Worm (Caenorhabditis elegans) whole organism, late embryonic: ENCODE results near the gene W01B6.3.

Experiments used
- F13H6.1 ChIP-seq: sonication (generic microtip); optimal IDR thresholded peaks from 2 replicates; lab custom pipeline; 2016; ENCODE audit warnings: missing genetic modification characterization, missing compliant biosample characterization
- ama-1 ChIP-seq: fragments of 150-350 bp; optimal IDR thresholded peaks from 2 replicates; lab custom pipeline; 2014
- ceh-9 ChIP-seq: sonication (generic microtip); optimal IDR thresholded peaks from 2 replicates; lab custom pipeline; 2016; ENCODE audit warnings: mild to moderate bottlenecking, missing genetic modification characterization, inconsistent platforms, missing compliant biosample characterization
- che-1 ChIP-seq: sonication (generic microtip); optimal IDR thresholded peaks from 2 replicates; lab custom pipeline; 2016; ENCODE audit warnings: mild to moderate bottlenecking, missing genetic modification characterization, missing compliant biosample characterization
- hlh-30 ChIP-seq: sonication (generic microtip); optimal IDR thresholded peaks from 2 replicates; lab custom pipeline; 2017; ENCODE audit warnings: antibody characterized with exemption, missing genetic modification characterization, missing compliant biosample characterization; ENCODE audit not compliant: insufficient read depth
- mec-3 ChIP-seq: sonication (generic microtip); optimal IDR thresholded peaks from 2 replicates; lab custom pipeline; 2016; ENCODE audit warnings: borderline replicate concordance, missing genetic modification characterization, missing compliant biosample characterization
- nfya-1 ChIP-seq: sonication (generic microtip); optimal IDR thresholded peaks from 2 replicates; lab custom pipeline; 2017; ENCODE audit warnings: missing genetic modification characterization, mild to moderate bottlenecking, missing compliant biosample characterization, antibody characterized with exemption, moderate library complexity

DNA sequence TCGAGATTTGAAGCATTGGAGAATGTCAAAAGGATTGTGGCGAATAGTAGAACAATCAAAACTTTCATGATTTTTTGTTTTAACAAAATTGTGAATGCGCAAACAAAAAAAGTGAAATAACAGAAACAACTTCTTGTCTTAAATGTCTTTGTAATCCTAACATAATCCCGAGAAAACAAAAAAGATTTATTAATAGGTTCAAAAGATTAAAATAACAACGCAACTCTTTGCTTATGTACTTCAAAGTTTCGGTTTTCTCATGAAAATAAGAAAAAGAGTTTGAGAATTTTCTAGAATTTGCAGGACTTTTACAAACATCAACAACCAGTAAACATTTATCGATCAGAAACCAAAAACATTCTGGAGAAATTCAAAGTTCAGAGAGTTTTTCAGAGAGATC, 17.4 kb upstream of the W01B6.3 start, which contains the start of gene ttr-39:
- TF ChIP-seq F13H6.1 (tag; lab: Kevin White, UChicago) (no peak), che-1 (tag; lab: Kevin White, UChicago) (no peak), ceh-9 (tag; lab: Kevin White, UChicago) (no peak), hlh-30 (tag; lab: Kevin White, UChicago) (no peak), mec-3 (tag; lab: Kevin White, UChicago) (no peak), nfya-1 (tag; lab: Kevin White, UChicago) (no peak), ama-1 (lab: Kevin White, UChicago) (no peak)
